Fruit fly (Drosophila melanogaster) S2 (cell line): ENCODE data around the gene CG13460.

ENCODE experiments used
- CG8478 ChIP-seq: fragments of >200 bp; optimal IDR thresholded peaks from 2 replicates; lab custom pipeline; 2018
- CTCF ChIP-seq, 2 experiments: fragments of >200 bp; optimal IDR thresholded peaks; 2 replicates each; lab custom pipeline; 2018

- TF ChIP-seq CTCF (optimal IDR thresholded peaks at IDR 0.05; lab: Kevin White, UChicago) (no peak), CG8478 (lab: Kevin White, UChicago) (no peak)
Measured at dm6 chr3L:15013296-15013695, 48.2 kb downstream of the CG13460 start.
